Worm (Caenorhabditis elegans): ENCODE measurements around the gene tpan-1.

Gene tpan-1

ce11 chrV:20755494-20755893 lies 33.8 kb upstream of the tpan-1 start:
- TF ChIP-seq ceh-16 (tag; optimal IDR thresholded peaks at IDR 0.05) (no peak), fos-1 (tag; optimal IDR thresholded peaks at IDR 0.05) (peak; percentile 57)

ce11 chrV:20756385-20756996 lies 32.8 kb upstream of the tpan-1 start:
- TF ChIP-seq nhr-237 (tag; optimal IDR thresholded peaks at IDR 0.05) (no peak), mdl-1 (tag; optimal IDR thresholded peaks at IDR 0.05) (no peak), nhr-6 (tag; optimal IDR thresholded peaks at IDR 0.05) (no peak), F13H6.1 (tag; optimal IDR thresholded peaks at IDR 0.05) (peak; percentile 67), sma-9 (GFP tag; optimal IDR thresholded peaks at IDR 0.05) (no peak), sma-9 (tag; optimal IDR thresholded peaks at IDR 0.05) (no peak), ZK546.5 (tag; optimal IDR thresholded peaks at IDR 0.05) (no peak)

- TF ChIP-seq aly-2 (tag; optimal IDR thresholded peaks at IDR 0.05): no peak
- no peak for TF ChIP-seq nhr-12 (tag; optimal IDR thresholded peaks at IDR 0.05)
- no peak for TF ChIP-seq alr-1 (tag; optimal IDR thresholded peaks at IDR 0.05)
- TF ChIP-seq unc-39 (tag; optimal IDR thresholded peaks at IDR 0.05): no peak
- no peak for TF ChIP-seq nhr-11 (tag; optimal IDR thresholded peaks at IDR 0.05)
- no peak for TF ChIP-seq elt-3 (tag; optimal IDR thresholded peaks at IDR 0.05)
- no peak for TF ChIP-seq R02D3.7 (tag; optimal IDR thresholded peaks at IDR 0.05)
- TF ChIP-seq unc-62 (GFP tag; optimal IDR thresholded peaks at IDR 0.05): no peak
- no peak for TF ChIP-seq mdl-1 (tag; optimal IDR thresholded peaks at IDR 0.05)
- TF ChIP-seq mbf-1 (tag; optimal IDR thresholded peaks at IDR 0.05): no peak
- no peak for TF ChIP-seq ZK546.5 (tag; optimal IDR thresholded peaks at IDR 0.05)
- no peak for TF ChIP-seq skn-1 (tag; optimal IDR thresholded peaks at IDR 0.05)
- no peak for TF ChIP-seq zag-1 (tag; optimal IDR thresholded peaks at IDR 0.05)
- no peak for TF ChIP-seq nhr-77 (tag; optimal IDR thresholded peaks at IDR 0.05)
These were observed 32.0 kb upstream of the tpan-1 start for ce11 chrV:20757255-20757654.

ce11 chrV:20758106-20758505 lies 31.2 kb upstream of the tpan-1 start:
- TF ChIP-seq ZK546.5 (tag; optimal IDR thresholded peaks at IDR 0.05) (no peak), sem-4 (tag; optimal IDR thresholded peaks at IDR 0.05) (no peak), nhr-11 (tag; optimal IDR thresholded peaks at IDR 0.05) (no peak), F13H6.1 (tag; optimal IDR thresholded peaks at IDR 0.05) (no peak), C34F6.9 (tag; optimal IDR thresholded peaks at IDR 0.05) (no peak), ztf-4 (tag; optimal IDR thresholded peaks at IDR 0.05) (no peak), egl-27 (tag; optimal IDR thresholded peaks at IDR 0.05) (no peak), alr-1 (tag; optimal IDR thresholded peaks at IDR 0.05) (no peak), lin-13 (GFP tag; optimal IDR thresholded peaks at IDR 0.05) (no peak), unc-55 (GFP tag; optimal IDR thresholded peaks at IDR 0.05) (no peak), ztf-1 (GFP tag; conservative IDR thresholded peaks at IDR 0.05) (no peak), nhr-237 (tag; optimal IDR thresholded peaks at IDR 0.05) (no peak), dmd-4 (tag; optimal IDR thresholded peaks at IDR 0.05) (no peak), blmp-1 (tag; optimal IDR thresholded peaks at IDR 0.05; ENCODE audit: insufficient read depth) (no peak), mab-5 (tag; optimal IDR thresholded peaks at IDR 0.05) (no peak)

- TF ChIP-seq mdl-1 (tag; optimal IDR thresholded peaks at IDR 0.05) (no peak), nhr-129 (tag; optimal IDR thresholded peaks at IDR 0.05) (peak; percentile 50), F13H6.1 (tag; optimal IDR thresholded peaks at IDR 0.05) (peak; percentile 75), sma-9 (GFP tag; optimal IDR thresholded peaks at IDR 0.05) (peak; percentile 17), sma-9 (tag; optimal IDR thresholded peaks at IDR 0.05) (no peak)
These were observed 27.5 kb upstream of the tpan-1 start for ce11 chrV:20761758-20762157.

ce11 chrV:20763192-20763591 lies 26.1 kb upstream of the tpan-1 start:
- TF ChIP-seq nhr-237 (tag; optimal IDR thresholded peaks at IDR 0.05): no peak
- no peak for TF ChIP-seq gmeb-1 (tag; optimal IDR thresholded peaks at IDR 0.05)
- TF ChIP-seq fos-1 (tag; optimal IDR thresholded peaks at IDR 0.05): no peak
- TF ChIP-seq ztf-4 (tag; optimal IDR thresholded peaks at IDR 0.05): no peak
- peak; percentile 67 for TF ChIP-seq nhr-129 (tag; optimal IDR thresholded peaks at IDR 0.05)
- peak; percentile 31 for TF ChIP-seq sma-9 (GFP tag; optimal IDR thresholded peaks at IDR 0.05)
- no peak for TF ChIP-seq sma-9 (tag; optimal IDR thresholded peaks at IDR 0.05)
- peak; percentile 75 for TF ChIP-seq F13H6.1 (tag; optimal IDR thresholded peaks at IDR 0.05)
- TF ChIP-seq snpc-4 (tag; optimal IDR thresholded peaks at IDR 0.05): no peak
- TF ChIP-seq crh-2 (tag; optimal IDR thresholded peaks at IDR 0.05): no peak
- no peak for TF ChIP-seq lin-39 (tag; optimal IDR thresholded peaks at IDR 0.05)
- TF ChIP-seq lin-11 (tag; optimal IDR thresholded peaks at IDR 0.05): no peak

Data from whole organism, L2 larva.